Fruit fly (Drosophila melanogaster): ENCODE measurements around the gene CG8475.

CG8475 gene

dm6 chr2L:8212666-8213270 is 16.1 kb upstream of the CG8475 start, which contains the start of the genes CG8372 and CG8360:
TSS of gene CG8372 (minus strand) at chr2L:8212902.
TSS of gene CG8360 (plus strand) at chr2L:8212959.
- TF ChIP-seq tj (GFP tag; optimal IDR thresholded peaks at IDR 0.05) (peak; percentile 92), CG11617 (GFP tag; optimal IDR thresholded peaks at IDR 0.05) (peak; percentile 98), cic (GFP tag; optimal IDR thresholded peaks at IDR 0.05) (peak; percentile 96), Crg-1 (GFP tag; optimal IDR thresholded peaks at IDR 0.05) (peak; percentile 99), CG5204 (GFP tag; optimal IDR thresholded peaks at IDR 0.05) (peak; percentile 99), ovo (GFP tag; optimal IDR thresholded peaks at IDR 0.05) (peak; percentile 98), CG33017 (tag; optimal IDR thresholded peaks at IDR 0.05) (peak; percentile 99), CG7045 (GFP tag; optimal IDR thresholded peaks at IDR 0.05) (peak; percentile 99), CG12768 (GFP tag; optimal IDR thresholded peaks at IDR 0.05) (peak; percentile 99), Mnt (GFP tag; optimal IDR thresholded peaks at IDR 0.05) (peak; percentile 98), CG7101 (tag; optimal IDR thresholded peaks at IDR 0.05) (peak; percentile 99), Clk (GFP tag; optimal IDR thresholded peaks at IDR 0.05) (peak; percentile 98), kay (GFP tag; ENCODE audit: borderline replicate concordance) (peak; percentile 95), CG1620 (GFP tag; optimal IDR thresholded peaks at IDR 0.05) (peak; percentile 99), toe (GFP tag; optimal IDR thresholded peaks at IDR 0.05) (peak; percentile 99), cnc (optimal IDR thresholded peaks at IDR 0.05) (no peak), CG14711 (tag; optimal IDR thresholded peaks at IDR 0.05) (peak; percentile 96), pad (GFP tag; optimal IDR thresholded peaks at IDR 0.05) (peak; percentile 92), bab1 (GFP tag; optimal IDR thresholded peaks at IDR 0.05) (peak; percentile 98), Hr96 (GFP tag; optimal IDR thresholded peaks at IDR 0.05) (peak; percentile 99)

dm6 chr2L:8211070-8211469 is 14.4 kb upstream of the CG8475 start, which contains the start of gene Ssb-c31a:
TSS of gene Ssb-c31a (plus strand) at chr2L:8211347.
- peak; percentile 74 for TF ChIP-seq CG7045 (GFP tag; optimal IDR thresholded peaks at IDR 0.05)
- TF ChIP-seq cic (GFP tag; optimal IDR thresholded peaks at IDR 0.05), result peak; percentile 50
- TF ChIP-seq Crg-1 (GFP tag; optimal IDR thresholded peaks at IDR 0.05), result peak; percentile 91
- TF ChIP-seq CG12768 (GFP tag; optimal IDR thresholded peaks at IDR 0.05), result peak; percentile 81
- TF ChIP-seq CG14711 (tag; optimal IDR thresholded peaks at IDR 0.05), result peak; percentile 61
- TF ChIP-seq CG7101 (tag; optimal IDR thresholded peaks at IDR 0.05), result peak; percentile 83
- TF ChIP-seq bab1 (GFP tag; optimal IDR thresholded peaks at IDR 0.05), result peak; percentile 71
- peak; percentile 94 for TF ChIP-seq kay (GFP tag; ENCODE audit: borderline replicate concordance)
- TF ChIP-seq toe (GFP tag; optimal IDR thresholded peaks at IDR 0.05), result peak; percentile 87
- peak; percentile 42 for TF ChIP-seq Clk (GFP tag; optimal IDR thresholded peaks at IDR 0.05)
- peak; percentile 55 for TF ChIP-seq ovo (GFP tag; optimal IDR thresholded peaks at IDR 0.05)
- TF ChIP-seq Mnt (GFP tag; optimal IDR thresholded peaks at IDR 0.05), result peak; percentile 76
- TF ChIP-seq tj (GFP tag; optimal IDR thresholded peaks at IDR 0.05), result peak; percentile 69
- TF ChIP-seq CG1620 (GFP tag; optimal IDR thresholded peaks at IDR 0.05), result peak; percentile 88
- peak; percentile 72 for TF ChIP-seq CG33017 (tag; optimal IDR thresholded peaks at IDR 0.05)
- TF ChIP-seq cnc (optimal IDR thresholded peaks at IDR 0.05), result no peak
- TF ChIP-seq pad (GFP tag; optimal IDR thresholded peaks at IDR 0.05), result peak; percentile 69
- TF ChIP-seq CG11617 (GFP tag; optimal IDR thresholded peaks at IDR 0.05), result peak; percentile 74
- peak; percentile 75 for TF ChIP-seq Hr96 (GFP tag; optimal IDR thresholded peaks at IDR 0.05)
- TF ChIP-seq CG5204 (GFP tag; optimal IDR thresholded peaks at IDR 0.05), result peak; percentile 87

- TF ChIP-seq CG12768 (GFP tag; optimal IDR thresholded peaks at IDR 0.05) (no peak), CG11617 (GFP tag; optimal IDR thresholded peaks at IDR 0.05) (no peak), CG5204 (GFP tag; optimal IDR thresholded peaks at IDR 0.05) (no peak), Crg-1 (GFP tag; optimal IDR thresholded peaks at IDR 0.05) (no peak), cic (GFP tag; optimal IDR thresholded peaks at IDR 0.05) (no peak), ovo (GFP tag; optimal IDR thresholded peaks at IDR 0.05) (no peak), CG14711 (tag; optimal IDR thresholded peaks at IDR 0.05) (no peak), CG1620 (GFP tag; optimal IDR thresholded peaks at IDR 0.05) (no peak), Clk (GFP tag; optimal IDR thresholded peaks at IDR 0.05) (no peak), tj (GFP tag; optimal IDR thresholded peaks at IDR 0.05) (no peak), kay (GFP tag; ENCODE audit: borderline replicate concordance) (no peak), Mnt (GFP tag; optimal IDR thresholded peaks at IDR 0.05) (no peak), CG7045 (GFP tag; optimal IDR thresholded peaks at IDR 0.05) (no peak), CG7101 (tag; optimal IDR thresholded peaks at IDR 0.05) (no peak), bab1 (GFP tag; optimal IDR thresholded peaks at IDR 0.05) (no peak), Hr96 (GFP tag; optimal IDR thresholded peaks at IDR 0.05) (no peak), toe (GFP tag; optimal IDR thresholded peaks at IDR 0.05) (no peak), cnc (optimal IDR thresholded peaks at IDR 0.05) (no peak), CG33017 (tag; optimal IDR thresholded peaks at IDR 0.05) (no peak)
Measured at dm6 chr2L:8210468-8210867, 13.8 kb upstream of the CG8475 start.

dm6 chr2L:8209362-8209761 is 12.6 kb upstream of the CG8475 start:
- TF ChIP-seq Hr96 (GFP tag; optimal IDR thresholded peaks at IDR 0.05) (no peak), bab1 (GFP tag; optimal IDR thresholded peaks at IDR 0.05) (no peak), CG12768 (GFP tag; optimal IDR thresholded peaks at IDR 0.05) (no peak), CG14711 (tag; optimal IDR thresholded peaks at IDR 0.05) (no peak), kay (GFP tag; ENCODE audit: borderline replicate concordance) (peak; percentile 88), CG7045 (GFP tag; optimal IDR thresholded peaks at IDR 0.05) (no peak), Clk (GFP tag; optimal IDR thresholded peaks at IDR 0.05) (no peak), pad (GFP tag; optimal IDR thresholded peaks at IDR 0.05) (no peak)

- no peak for TF ChIP-seq ovo (GFP tag; optimal IDR thresholded peaks at IDR 0.05)
- TF ChIP-seq Crg-1 (GFP tag; optimal IDR thresholded peaks at IDR 0.05), result no peak
- no peak for TF ChIP-seq CG12768 (GFP tag; optimal IDR thresholded peaks at IDR 0.05)
- TF ChIP-seq Hr96 (GFP tag; optimal IDR thresholded peaks at IDR 0.05), result no peak
- TF ChIP-seq CG5204 (GFP tag; optimal IDR thresholded peaks at IDR 0.05), result no peak
- no peak for TF ChIP-seq CG11617 (GFP tag; optimal IDR thresholded peaks at IDR 0.05)
- no peak for TF ChIP-seq CG14711 (tag; optimal IDR thresholded peaks at IDR 0.05)
- no peak for TF ChIP-seq cic (GFP tag; optimal IDR thresholded peaks at IDR 0.05)
- TF ChIP-seq CG7045 (GFP tag; optimal IDR thresholded peaks at IDR 0.05), result no peak
- no peak for TF ChIP-seq CG33017 (tag; optimal IDR thresholded peaks at IDR 0.05)
- no peak for TF ChIP-seq pad (GFP tag; optimal IDR thresholded peaks at IDR 0.05)
- no peak for TF ChIP-seq Mnt (GFP tag; optimal IDR thresholded peaks at IDR 0.05)
- no peak for TF ChIP-seq cnc (optimal IDR thresholded peaks at IDR 0.05)
- no peak for TF ChIP-seq tj (GFP tag; optimal IDR thresholded peaks at IDR 0.05)
- TF ChIP-seq bab1 (GFP tag; optimal IDR thresholded peaks at IDR 0.05), result no peak
- no peak for TF ChIP-seq CG1620 (GFP tag; optimal IDR thresholded peaks at IDR 0.05)
Measured at dm6 chr2L:8205871-8206270, 9.2 kb upstream of the CG8475 start, which contains the start of gene CG8419. TSS of gene CG8419 (plus strand) at chr2L:8206171.
